Worm (Caenorhabditis elegans) whole organism, L4 larva: Measurements from ENCODE around the gene chk-2.

Experiments
- lin-15B ChIP-seq: fragments of 150-350 bp; sonication (generic microtip); optimal IDR thresholded peaks from 3 replicates; lab custom pipeline; 2014; ENCODE audit warnings: missing biosample characterization, missing genetic modification characterization
- nhr-25 ChIP-seq: sonication (generic microtip); optimal IDR thresholded peaks from 2 replicates; lab custom pipeline; 2017; ENCODE audit warnings: missing genetic modification characterization, mild to moderate bottlenecking, missing compliant biosample characterization, antibody characterized with exemption, moderate library complexity, borderline replicate concordance; ENCODE audit not compliant: insufficient read depth
- pha-4 ChIP-seq, 2 experiments: fragments of 150-350 bp in 1 of 2; fragments of 200-800 bp in 1 of 2; sonication (Bioruptor generic) in 1 of 2; IDR thresholded peaks in 1 of 2; optimal IDR thresholded peaks in 1 of 2; 2 replicates each; pipeline versions ENCODE4 v1.3.6 to Lab custom; 2014 to 2022; ENCODE audit warnings: missing genetic modification characterization in 2 of 2, missing genetic modification reagents in 2 of 2, missing biosample characterization in 1 of 2, missing compliant biosample characterization in 1 of 2

ce11 chrV:19882916-19883315, 32.9 kb downstream of the chk-2 start, which contains the start of gene Y116F11B.13:
- TF ChIP-seq pha-4 (GFP tag; IDR thresholded peaks at IDR 0.05; lab: Robert Waterston, UW) (no peak), pha-4 (tag; optimal IDR thresholded peaks at IDR 0.05; lab: Kevin White, UChicago) (no peak), lin-15B (tag; lab: Kevin White, UChicago) (no peak), nhr-25 (no peak)
